Fruit fly (Drosophila melanogaster): ENCODE measurements around the gene CG31798.

CG31798 gene

DNA sequence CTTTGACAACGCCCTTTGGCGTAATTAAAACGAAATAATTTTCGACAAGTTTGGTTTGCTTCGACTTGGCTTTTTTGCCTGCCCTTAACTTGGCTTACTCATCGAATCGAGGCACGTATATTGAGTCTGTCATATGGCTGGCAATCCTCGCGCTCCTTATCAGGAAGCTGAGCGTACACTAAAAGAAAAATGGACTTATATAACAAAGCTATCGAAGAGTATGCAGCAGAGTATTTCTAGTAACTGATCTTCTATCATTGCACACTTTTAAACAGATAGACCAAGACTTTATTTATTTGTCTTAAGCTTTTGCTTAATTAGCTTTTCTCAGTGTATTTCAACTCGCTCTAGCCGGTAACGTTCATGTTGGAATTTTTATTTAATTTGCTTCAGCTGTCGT, 27.7 kb upstream of the CG31798 start:
- no peak for TF ChIP-seq Clk (GFP tag; optimal IDR thresholded peaks at IDR 0.05)
- no peak for TF ChIP-seq kay (GFP tag; ENCODE audit: borderline replicate concordance)
- no peak for TF ChIP-seq CG11617 (GFP tag; optimal IDR thresholded peaks at IDR 0.05)
- no peak for TF ChIP-seq Mnt (GFP tag; optimal IDR thresholded peaks at IDR 0.05)
- TF ChIP-seq CG14711 (tag; optimal IDR thresholded peaks at IDR 0.05) = no peak
- no peak for TF ChIP-seq ovo (GFP tag; optimal IDR thresholded peaks at IDR 0.05)
- no peak for TF ChIP-seq cnc (optimal IDR thresholded peaks at IDR 0.05)
- no peak for TF ChIP-seq bab1 (GFP tag; optimal IDR thresholded peaks at IDR 0.05)
- TF ChIP-seq Hr96 (GFP tag; optimal IDR thresholded peaks at IDR 0.05) = no peak
- TF ChIP-seq cic (GFP tag; optimal IDR thresholded peaks at IDR 0.05) = no peak
- TF ChIP-seq CG5204 (GFP tag; optimal IDR thresholded peaks at IDR 0.05) = no peak
- no peak for TF ChIP-seq CG1620 (GFP tag; optimal IDR thresholded peaks at IDR 0.05)
- TF ChIP-seq CG7045 (GFP tag; optimal IDR thresholded peaks at IDR 0.05) = no peak
- TF ChIP-seq toe (GFP tag; optimal IDR thresholded peaks at IDR 0.05) = no peak
- no peak for TF ChIP-seq CG7101 (tag; optimal IDR thresholded peaks at IDR 0.05)
- TF ChIP-seq CG12768 (GFP tag; optimal IDR thresholded peaks at IDR 0.05) = no peak
- no peak for TF ChIP-seq tj (GFP tag; optimal IDR thresholded peaks at IDR 0.05)
- no peak for TF ChIP-seq pad (GFP tag; optimal IDR thresholded peaks at IDR 0.05)

DNA sequence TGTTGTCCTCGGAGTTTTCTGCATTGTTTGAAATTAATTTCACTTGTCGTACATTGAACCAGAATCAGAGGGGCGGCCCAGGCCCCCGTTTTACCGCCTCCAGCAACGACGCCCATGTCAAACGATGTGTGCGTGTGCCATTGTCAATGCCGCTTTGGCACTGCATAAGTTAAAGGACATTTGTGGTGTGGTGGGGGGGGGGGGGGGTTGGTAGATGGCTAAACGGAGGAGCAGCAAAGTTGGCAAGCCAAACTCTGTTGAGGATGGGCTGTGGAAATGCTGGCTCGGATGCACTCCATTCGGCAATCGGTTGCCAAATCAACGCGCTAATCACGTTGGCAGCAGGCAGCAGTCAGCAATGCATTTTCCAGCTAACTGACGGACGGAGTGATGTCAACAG, 27.2 kb upstream of the CG31798 start:
- TF ChIP-seq CG11617 (GFP tag; optimal IDR thresholded peaks at IDR 0.05) = no peak
- no peak for TF ChIP-seq ovo (GFP tag; optimal IDR thresholded peaks at IDR 0.05)
- no peak for TF ChIP-seq kay (GFP tag; ENCODE audit: borderline replicate concordance)
- TF ChIP-seq CG14711 (tag; optimal IDR thresholded peaks at IDR 0.05) = no peak
- TF ChIP-seq Mnt (GFP tag; optimal IDR thresholded peaks at IDR 0.05) = no peak
- TF ChIP-seq CG5204 (GFP tag; optimal IDR thresholded peaks at IDR 0.05) = no peak
- no peak for TF ChIP-seq Crg-1 (GFP tag; optimal IDR thresholded peaks at IDR 0.05)
- TF ChIP-seq CG7101 (tag; optimal IDR thresholded peaks at IDR 0.05) = no peak
- no peak for TF ChIP-seq CG7045 (GFP tag; optimal IDR thresholded peaks at IDR 0.05)
- TF ChIP-seq CG12768 (GFP tag; optimal IDR thresholded peaks at IDR 0.05) = no peak
- no peak for TF ChIP-seq toe (GFP tag; optimal IDR thresholded peaks at IDR 0.05)
- no peak for TF ChIP-seq cic (GFP tag; optimal IDR thresholded peaks at IDR 0.05)
- TF ChIP-seq Hr96 (GFP tag; optimal IDR thresholded peaks at IDR 0.05) = no peak
- TF ChIP-seq bab1 (GFP tag; optimal IDR thresholded peaks at IDR 0.05) = no peak
- TF ChIP-seq CG1620 (GFP tag; optimal IDR thresholded peaks at IDR 0.05) = no peak
- TF ChIP-seq Clk (GFP tag; optimal IDR thresholded peaks at IDR 0.05) = no peak
- TF ChIP-seq cnc (optimal IDR thresholded peaks at IDR 0.05) = no peak
- TF ChIP-seq tj (GFP tag; optimal IDR thresholded peaks at IDR 0.05) = no peak
- no peak for TF ChIP-seq pad (GFP tag; optimal IDR thresholded peaks at IDR 0.05)
- TF ChIP-seq CG33017 (tag; optimal IDR thresholded peaks at IDR 0.05) = no peak

DNA sequence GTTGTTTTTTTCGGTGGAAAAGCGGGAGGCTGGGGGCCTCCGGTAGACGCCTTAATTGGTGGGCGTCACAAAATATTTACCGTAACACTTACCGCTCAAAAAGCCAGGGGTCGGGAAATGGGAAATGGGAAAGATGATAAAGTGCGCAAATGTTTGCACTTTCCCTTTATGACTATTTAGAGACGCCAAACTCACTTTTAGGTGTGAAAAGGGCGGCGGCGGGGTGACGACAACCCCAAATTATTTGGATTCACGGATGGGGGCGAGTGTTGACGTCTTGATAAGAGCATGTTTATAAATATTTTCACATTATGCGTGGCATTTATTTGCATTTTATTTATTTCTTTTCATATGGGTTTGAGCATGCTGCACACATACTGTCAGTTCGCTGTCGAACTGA, 23.9 kb upstream of the CG31798 start, which contains the start of gene CG17349:
Gene CG17349 (plus strand): TSS at position 400 of the 400 bp plus-strand sequence.
- TF ChIP-seq CG14711 (tag; optimal IDR thresholded peaks at IDR 0.05) = no peak
- no peak for TF ChIP-seq CG1620 (GFP tag; optimal IDR thresholded peaks at IDR 0.05)
- no peak for TF ChIP-seq CG5204 (GFP tag; optimal IDR thresholded peaks at IDR 0.05)
- TF ChIP-seq CG7045 (GFP tag; optimal IDR thresholded peaks at IDR 0.05) = no peak
- no peak for TF ChIP-seq pad (GFP tag; optimal IDR thresholded peaks at IDR 0.05)
- no peak for TF ChIP-seq cic (GFP tag; optimal IDR thresholded peaks at IDR 0.05)
- TF ChIP-seq CG11617 (GFP tag; optimal IDR thresholded peaks at IDR 0.05) = no peak
- no peak for TF ChIP-seq Clk (GFP tag; optimal IDR thresholded peaks at IDR 0.05)
- no peak for TF ChIP-seq toe (GFP tag; optimal IDR thresholded peaks at IDR 0.05)
- no peak for TF ChIP-seq ovo (GFP tag; optimal IDR thresholded peaks at IDR 0.05)
- TF ChIP-seq bab1 (GFP tag; optimal IDR thresholded peaks at IDR 0.05) = no peak
- no peak for TF ChIP-seq tj (GFP tag; optimal IDR thresholded peaks at IDR 0.05)
- no peak for TF ChIP-seq CG12768 (GFP tag; optimal IDR thresholded peaks at IDR 0.05)
- TF ChIP-seq kay (GFP tag; ENCODE audit: borderline replicate concordance) = no peak
- no peak for TF ChIP-seq CG33017 (tag; optimal IDR thresholded peaks at IDR 0.05)
- TF ChIP-seq Crg-1 (GFP tag; optimal IDR thresholded peaks at IDR 0.05) = no peak

DNA sequence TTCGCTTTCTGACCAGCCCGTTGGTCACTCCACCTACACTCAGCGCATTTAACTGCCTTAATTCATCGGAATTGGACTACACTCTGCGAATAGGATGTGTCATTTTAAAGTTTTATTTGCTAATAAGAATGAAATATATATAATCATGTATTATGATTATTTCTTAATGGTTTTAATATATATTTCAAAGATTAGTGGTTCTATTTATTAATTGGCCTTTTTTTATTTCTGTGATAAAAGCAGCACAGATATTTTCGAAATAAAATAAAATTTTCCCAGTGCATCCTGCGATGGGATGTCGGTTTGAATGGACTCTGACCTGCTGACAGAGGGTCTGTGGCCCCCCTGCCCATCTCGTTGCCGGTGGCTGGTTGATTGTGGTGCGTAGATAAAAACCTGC, 20.2 kb upstream of the CG31798 start:
- no peak for TF ChIP-seq Mnt (GFP tag; optimal IDR thresholded peaks at IDR 0.05)
- TF ChIP-seq CG1620 (GFP tag; optimal IDR thresholded peaks at IDR 0.05) = no peak
- TF ChIP-seq Clk (GFP tag; optimal IDR thresholded peaks at IDR 0.05) = no peak
- TF ChIP-seq cic (GFP tag; optimal IDR thresholded peaks at IDR 0.05) = no peak
- TF ChIP-seq pad (GFP tag; optimal IDR thresholded peaks at IDR 0.05) = no peak
- TF ChIP-seq cnc (optimal IDR thresholded peaks at IDR 0.05) = no peak
- TF ChIP-seq kay (GFP tag; ENCODE audit: borderline replicate concordance) = no peak
- TF ChIP-seq toe (GFP tag; optimal IDR thresholded peaks at IDR 0.05) = no peak
- no peak for TF ChIP-seq Crg-1 (GFP tag; optimal IDR thresholded peaks at IDR 0.05)
- no peak for TF ChIP-seq CG12768 (GFP tag; optimal IDR thresholded peaks at IDR 0.05)
- no peak for TF ChIP-seq CG5204 (GFP tag; optimal IDR thresholded peaks at IDR 0.05)
- TF ChIP-seq CG7045 (GFP tag; optimal IDR thresholded peaks at IDR 0.05) = no peak
- TF ChIP-seq bab1 (GFP tag; optimal IDR thresholded peaks at IDR 0.05) = no peak
- no peak for TF ChIP-seq ovo (GFP tag; optimal IDR thresholded peaks at IDR 0.05)
- TF ChIP-seq CG7101 (tag; optimal IDR thresholded peaks at IDR 0.05) = no peak
- TF ChIP-seq CG11617 (GFP tag; optimal IDR thresholded peaks at IDR 0.05) = no peak
- no peak for TF ChIP-seq tj (GFP tag; optimal IDR thresholded peaks at IDR 0.05)
- TF ChIP-seq CG33017 (tag; optimal IDR thresholded peaks at IDR 0.05) = no peak
- TF ChIP-seq CG14711 (tag; optimal IDR thresholded peaks at IDR 0.05) = no peak

DNA sequence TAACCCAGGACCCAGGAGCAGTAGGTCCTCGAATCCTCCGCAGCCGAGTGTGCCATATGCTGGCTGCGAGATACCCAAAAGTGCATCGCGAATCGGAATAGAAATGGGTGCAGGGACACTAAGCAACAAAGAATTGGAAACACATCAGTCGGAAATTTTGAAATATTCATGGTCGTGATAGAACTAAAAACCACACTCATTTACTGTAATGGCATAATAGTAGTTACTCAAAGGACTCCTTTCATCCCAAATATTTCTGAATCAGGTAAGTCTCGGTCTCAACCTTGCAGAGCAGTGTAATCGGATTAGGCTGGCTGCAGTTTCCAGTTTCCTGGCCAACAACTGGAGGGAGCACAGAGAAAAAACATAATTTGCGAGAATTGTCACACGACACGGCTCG, 17.8 kb upstream of the CG31798 start:
- TF ChIP-seq ovo (GFP tag; optimal IDR thresholded peaks at IDR 0.05) (no peak), CG7045 (GFP tag; optimal IDR thresholded peaks at IDR 0.05) (no peak), kay (GFP tag; ENCODE audit: borderline replicate concordance) (no peak), tj (GFP tag; optimal IDR thresholded peaks at IDR 0.05) (no peak), cic (GFP tag; optimal IDR thresholded peaks at IDR 0.05) (no peak), bab1 (GFP tag; optimal IDR thresholded peaks at IDR 0.05) (no peak), CG5204 (GFP tag; optimal IDR thresholded peaks at IDR 0.05) (no peak), Mnt (GFP tag; optimal IDR thresholded peaks at IDR 0.05) (no peak), Clk (GFP tag; optimal IDR thresholded peaks at IDR 0.05) (no peak), CG14711 (tag; optimal IDR thresholded peaks at IDR 0.05) (no peak), CG33017 (tag; optimal IDR thresholded peaks at IDR 0.05) (no peak), Hr96 (GFP tag; optimal IDR thresholded peaks at IDR 0.05) (no peak), CG12768 (GFP tag; optimal IDR thresholded peaks at IDR 0.05) (no peak), cnc (optimal IDR thresholded peaks at IDR 0.05) (no peak), Crg-1 (GFP tag; optimal IDR thresholded peaks at IDR 0.05) (no peak), CG11617 (GFP tag; optimal IDR thresholded peaks at IDR 0.05) (no peak), toe (GFP tag; optimal IDR thresholded peaks at IDR 0.05) (no peak)
